Worm (Caenorhabditis elegans) whole organism, early embryonic: ENCODE results near the gene Y41D4B.17.
"Not testable (repeated sequence)": the region's sequence is repeated elsewhere in the genome, so short reads cannot be mapped to it uniquely, and the experiment has no call there.

Experiments used
- B0310.2 ChIP-seq: sonication (generic microtip); optimal IDR thresholded peaks from 2 replicates; lab custom pipeline; 2016; ENCODE audit warnings: mild to moderate bottlenecking, missing genetic modification characterization, missing compliant biosample characterization
- F13C5.2 ChIP-seq: sonication (generic microtip); optimal IDR thresholded peaks from 2 replicates; lab custom pipeline; 2017; ENCODE audit warnings: mild to moderate bottlenecking, missing genetic modification characterization, inconsistent platforms, missing compliant biosample characterization
- aly-1 ChIP-seq: sonication (generic microtip); optimal IDR thresholded peaks from 2 replicates; lab custom pipeline; 2016; ENCODE audit warnings: missing genetic modification characterization, missing compliant biosample characterization
- ama-1 ChIP-seq: fragments of 150-350 bp; optimal IDR thresholded peaks from 2 replicates; lab custom pipeline; 2014
- ceh-13 ChIP-seq: fragments of 200-800 bp; sonication (Bioruptor generic); optimal IDR thresholded peaks from 2 replicates; lab custom pipeline; 2018; ENCODE audit warnings: mild to moderate bottlenecking, missing genetic modification characterization, missing compliant biosample characterization
- ceh-36 ChIP-seq: sonication (generic microtip); optimal IDR thresholded peaks from 2 replicates; lab custom pipeline; 2016; ENCODE audit warnings: missing genetic modification characterization, inconsistent platforms, missing compliant biosample characterization
- ets-7 ChIP-seq: sonication (generic microtip); optimal IDR thresholded peaks from 2 replicates; lab custom pipeline; 2016; ENCODE audit warnings: missing genotype, missing genetic modification characterization, missing compliant biosample characterization
- flt-1 ChIP-seq: fragments of 200-800 bp; sonication (Bioruptor generic); IDR thresholded peaks from 2 replicates; pipeline ENCODE4 v1.3.6; 2022; ENCODE audit warnings: missing genetic modification characterization, missing compliant biosample characterization
- hmbx-1 ChIP-seq: sonication (generic microtip); optimal IDR thresholded peaks from 2 replicates; lab custom pipeline; 2016; ENCODE audit warnings: mild to moderate bottlenecking, missing genetic modification characterization, missing compliant biosample characterization
- hmg-4 ChIP-seq: fragments of 200-800 bp; sonication (Bioruptor generic); optimal IDR thresholded peaks from 2 replicates; lab custom pipeline; 2018; ENCODE audit warnings: mild to moderate bottlenecking, missing genetic modification characterization, missing compliant biosample characterization
- hnd-1 ChIP-seq: sonication (generic microtip); optimal IDR thresholded peaks from 2 replicates; lab custom pipeline; 2016; ENCODE audit warnings: missing genetic modification characterization, missing compliant biosample characterization
- pes-1 ChIP-seq: fragments of 200-800 bp; sonication (Bioruptor generic); IDR thresholded peaks from 2 replicates; pipeline ENCODE4 v1.3.6; 2022; ENCODE audit warnings: missing genetic modification reagents, missing genetic modification characterization, missing compliant biosample characterization
- scrt-1 ChIP-seq: fragments of 200-800 bp; sonication (Bioruptor generic); IDR thresholded peaks from 2 replicates; pipeline ENCODE4 v1.3.6; 2022; ENCODE audit warnings: missing genetic modification characterization, missing compliant biosample characterization
- sea-1 ChIP-seq: fragments of 200-800 bp; sonication (Bioruptor generic); conservative IDR thresholded peaks from 2 replicates; pipeline ENCODE4 v1.3.6; 2022; ENCODE audit warnings: missing genetic modification characterization, missing compliant biosample characterization
- tbx-11 ChIP-seq: fragments of 200-800 bp; sonication (Bioruptor generic); IDR thresholded peaks from 2 replicates; pipeline ENCODE4 v1.3.6; 2022; ENCODE audit warnings: missing genetic modification characterization, missing compliant biosample characterization
- tbx-37 ChIP-seq: fragments of 200-800 bp; sonication (Bioruptor generic); conservative IDR thresholded peaks from 2 replicates; pipeline ENCODE4 v1.3.6; 2022; ENCODE audit warnings: missing genetic modification reagents, missing genetic modification characterization, missing compliant biosample characterization
- tra-4 ChIP-seq: sonication (generic microtip); optimal IDR thresholded peaks from 2 replicates; lab custom pipeline; 2017; ENCODE audit warnings: missing genetic modification characterization, missing compliant biosample characterization

Y41D4B.17 gene

DNA sequence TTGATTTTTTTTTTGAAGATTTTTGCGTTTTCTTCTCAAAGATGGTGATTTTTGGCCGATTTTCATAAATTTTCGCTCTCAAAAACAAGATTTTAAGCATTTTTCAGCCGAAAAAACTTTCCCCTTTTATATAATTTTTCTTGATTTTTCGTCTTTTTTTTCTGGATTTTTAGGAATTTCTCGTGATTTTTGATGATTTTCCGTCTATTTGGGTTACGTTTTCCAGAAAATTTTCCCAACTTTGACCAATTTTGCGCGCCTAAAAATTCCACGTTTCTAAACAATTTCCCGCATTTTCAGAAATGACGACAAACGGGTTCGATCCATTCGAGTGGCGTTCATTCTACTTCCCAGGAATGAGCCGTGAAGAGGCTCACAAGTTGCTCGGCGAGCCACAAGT, 37.1 kb downstream of the Y41D4B.17 start, which contains the start of gene ced-2:
Gene ced-2 (plus strand): TSS at position 301 of the 400 bp plus-strand sequence.
- no peak for TF ChIP-seq tra-4
- TF ChIP-seq hmbx-1 (tag; lab: Kevin White, UChicago): no peak
- TF ChIP-seq flt-1 (GFP tag; lab: Robert Waterston, UW): no peak
- TF ChIP-seq scrt-1 (GFP tag; lab: Robert Waterston, UW): no peak
- TF ChIP-seq tbx-11 (GFP tag; lab: Robert Waterston, UW): no peak
- TF ChIP-seq tbx-37 (GFP tag; lab: Robert Waterston, UW): no peak
- no peak for TF ChIP-seq hnd-1 (tag; lab: Kevin White, UChicago)
- TF ChIP-seq F13C5.2 (tag; lab: Kevin White, UChicago): no peak
- no peak for TF ChIP-seq ceh-13 (GFP tag; lab: Kevin White, UChicago)
- no peak for TF ChIP-seq pes-1
- no peak for TF ChIP-seq B0310.2 (tag; lab: Kevin White, UChicago)
- TF ChIP-seq aly-1 (tag; lab: Kevin White, UChicago): no peak
- TF ChIP-seq ama-1 (lab: Kevin White, UChicago): no peak
- TF ChIP-seq ets-7 (tag; lab: Kevin White, UChicago): no peak

DNA sequence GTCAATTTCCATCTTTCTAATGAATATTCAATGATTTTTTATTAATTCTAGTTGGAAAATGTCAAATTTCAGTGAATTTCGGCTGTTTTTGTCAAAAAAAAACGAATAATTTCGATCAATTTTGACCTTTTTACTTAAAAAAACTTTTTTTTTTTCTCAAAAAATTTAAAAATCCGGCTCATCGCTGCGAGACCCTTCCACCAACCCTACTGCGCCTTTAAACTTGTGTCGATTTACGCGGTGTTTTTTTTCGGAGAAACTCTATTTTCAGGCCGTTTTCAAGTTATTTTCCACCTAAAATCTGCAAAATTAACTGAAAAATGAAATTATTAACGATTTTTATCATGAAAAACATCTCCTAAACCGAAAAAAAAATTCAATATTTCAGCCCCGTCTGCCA, 40.9 kb downstream of the Y41D4B.17 start:
- no peak for TF ChIP-seq sea-1 (GFP tag; lab: Robert Waterston, UW)
- TF ChIP-seq ceh-13 (GFP tag; lab: Kevin White, UChicago): no peak
- TF ChIP-seq flt-1 (GFP tag; lab: Robert Waterston, UW): no peak
- TF ChIP-seq aly-1 (tag; lab: Kevin White, UChicago): no peak
- TF ChIP-seq ama-1 (lab: Kevin White, UChicago): no peak
- TF ChIP-seq tra-4: no peak
- no peak for TF ChIP-seq B0310.2 (tag; lab: Kevin White, UChicago)
- no peak for TF ChIP-seq scrt-1 (GFP tag; lab: Robert Waterston, UW)
- no peak for TF ChIP-seq hmg-4 (GFP tag; lab: Kevin White, UChicago)
- no peak for TF ChIP-seq hnd-1 (tag; lab: Kevin White, UChicago)
- TF ChIP-seq tbx-37 (GFP tag; lab: Robert Waterston, UW): no peak
- TF ChIP-seq ets-7 (tag; lab: Kevin White, UChicago): no peak
- no peak for TF ChIP-seq pes-1

DNA sequence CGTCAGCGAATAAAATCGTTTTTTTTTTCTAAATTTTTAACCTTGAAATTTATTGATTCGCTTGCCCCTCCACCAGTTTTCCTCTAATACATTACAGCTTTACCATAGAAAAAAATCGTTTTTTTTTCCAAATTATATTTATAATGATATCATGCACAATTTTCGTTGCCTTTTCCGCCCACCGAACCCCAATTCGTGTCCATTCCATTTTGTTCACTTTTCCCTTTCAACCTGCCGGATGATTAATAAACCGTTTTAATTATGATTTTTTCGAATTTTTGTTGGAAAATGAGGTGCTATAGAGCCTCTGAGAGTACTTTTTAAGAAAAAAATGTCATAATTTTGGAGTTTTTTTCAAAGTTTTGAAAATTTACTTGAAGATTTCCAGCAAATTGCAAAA, 41.5 kb downstream of the Y41D4B.17 start, which contains the start of gene set-23:
Gene set-23 (plus strand): TSS at position 301 of the 400 bp plus-strand sequence.
- TF ChIP-seq hmg-4 (GFP tag; lab: Kevin White, UChicago) (no peak), tbx-37 (GFP tag; lab: Robert Waterston, UW) (no peak), tbx-11 (GFP tag; lab: Robert Waterston, UW) (no peak), ceh-36 (no peak), aly-1 (tag; lab: Kevin White, UChicago) (no peak), pes-1 (no peak), sea-1 (GFP tag; lab: Robert Waterston, UW) (no peak), hmbx-1 (tag; lab: Kevin White, UChicago) (no peak), ama-1 (lab: Kevin White, UChicago) (no peak), scrt-1 (GFP tag; lab: Robert Waterston, UW) (no peak), tra-4 (no peak), hnd-1 (tag; lab: Kevin White, UChicago) (no peak), B0310.2 (tag; lab: Kevin White, UChicago) (no peak), flt-1 (GFP tag; lab: Robert Waterston, UW) (no peak), ets-7 (tag; lab: Kevin White, UChicago) (no peak), ceh-13 (GFP tag; lab: Kevin White, UChicago) (no peak), F13C5.2 (tag; lab: Kevin White, UChicago) (no peak)

DNA sequence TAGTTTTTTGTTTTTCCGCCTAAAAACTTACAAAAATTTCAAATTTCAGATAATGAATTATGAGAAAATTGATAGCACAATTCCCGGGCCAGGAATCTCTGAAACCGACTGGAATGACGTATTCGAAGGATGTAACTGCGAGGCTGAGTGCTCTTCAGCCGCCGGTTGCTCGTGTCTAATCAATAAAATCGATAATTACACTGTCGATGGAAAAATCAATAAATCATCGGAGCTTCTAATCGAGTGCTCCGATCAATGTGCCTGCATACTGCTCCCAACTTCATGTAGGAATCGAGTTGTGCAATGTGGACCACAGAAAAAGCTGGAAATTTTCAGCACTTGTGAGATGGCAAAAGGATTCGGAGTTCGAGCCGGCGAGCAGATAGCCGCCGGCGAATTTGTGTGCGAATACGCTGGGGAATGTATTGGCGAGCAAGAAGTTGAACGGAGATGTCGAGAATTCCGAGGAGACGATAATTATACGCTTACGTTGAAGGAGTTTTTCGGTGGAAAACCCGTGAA, 43.1 kb downstream of the Y41D4B.17 start:
- TF ChIP-seq flt-1 (GFP tag; lab: Robert Waterston, UW) (no peak), sea-1 (GFP tag; lab: Robert Waterston, UW) (no peak), hmbx-1 (tag; lab: Kevin White, UChicago) (no peak), pes-1 (no peak), ets-7 (tag; lab: Kevin White, UChicago) (no peak), ama-1 (lab: Kevin White, UChicago) (no peak)

DNA sequence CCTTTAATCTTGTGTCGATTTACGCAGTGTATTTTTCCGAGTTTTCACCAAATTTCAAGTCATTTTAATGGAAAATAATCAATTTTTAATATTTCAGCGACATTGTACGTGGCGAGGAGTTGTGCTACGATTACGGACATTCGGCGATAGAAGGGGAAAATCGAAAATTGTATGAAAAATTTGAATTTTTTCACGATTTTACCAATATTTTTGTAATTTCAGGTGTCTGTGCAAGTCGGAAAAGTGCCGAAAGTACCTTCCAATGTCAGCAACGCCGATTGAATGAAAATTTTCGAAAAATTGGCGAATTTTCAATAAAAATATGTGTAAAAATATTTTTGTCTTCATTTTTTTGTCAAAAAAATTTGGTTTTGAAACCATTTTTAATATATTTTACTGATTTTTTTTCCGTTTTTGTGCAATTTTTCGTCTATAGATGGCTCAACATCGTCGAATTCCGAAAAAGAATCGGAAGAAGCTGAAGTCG, 45.4 kb downstream of the Y41D4B.17 start, which contains the start of gene Y41D4B.11:
Gene Y41D4B.11 (plus strand): TSS at position 437 of the 487 bp plus-strand sequence.
- TF ChIP-seq scrt-1 (GFP tag; lab: Robert Waterston, UW) (no peak), ets-7 (tag; lab: Kevin White, UChicago) (no peak), F13C5.2 (tag; lab: Kevin White, UChicago) (no peak), B0310.2 (tag; lab: Kevin White, UChicago) (no peak), aly-1 (tag; lab: Kevin White, UChicago) (no peak), hnd-1 (tag; lab: Kevin White, UChicago) (no peak), tra-4 (no peak)

DNA sequence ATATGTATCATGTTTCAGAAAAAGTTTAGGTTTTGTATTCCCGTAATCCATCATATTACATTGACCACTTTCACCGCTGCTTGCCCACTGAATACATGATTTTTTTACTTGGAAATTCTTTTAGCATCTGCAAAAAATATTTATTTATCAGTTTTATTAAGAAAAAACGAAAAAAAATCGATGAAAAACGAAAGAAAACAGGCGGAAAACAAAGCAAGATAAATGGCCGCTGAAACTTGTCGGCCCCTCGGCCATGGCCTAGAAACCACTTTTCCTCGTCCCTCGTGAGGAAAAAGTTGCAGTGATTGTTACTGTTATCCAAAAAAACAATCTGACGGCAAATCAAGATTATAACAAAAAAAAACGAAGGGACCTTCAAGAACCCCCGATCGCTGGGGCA, 50.1 kb downstream of the Y41D4B.17 start, which contains the start of gene dsl-3:
Gene dsl-3 (plus strand): TSS at position 301 of the 400 bp plus-strand sequence.
- TF ChIP-seq hmbx-1 (tag; lab: Kevin White, UChicago); tra-4; ama-1 (lab: Kevin White, UChicago): not testable (repeated sequence)
